Fruit fly (Drosophila melanogaster): ENCODE data around the gene CG32444.

DNA sequence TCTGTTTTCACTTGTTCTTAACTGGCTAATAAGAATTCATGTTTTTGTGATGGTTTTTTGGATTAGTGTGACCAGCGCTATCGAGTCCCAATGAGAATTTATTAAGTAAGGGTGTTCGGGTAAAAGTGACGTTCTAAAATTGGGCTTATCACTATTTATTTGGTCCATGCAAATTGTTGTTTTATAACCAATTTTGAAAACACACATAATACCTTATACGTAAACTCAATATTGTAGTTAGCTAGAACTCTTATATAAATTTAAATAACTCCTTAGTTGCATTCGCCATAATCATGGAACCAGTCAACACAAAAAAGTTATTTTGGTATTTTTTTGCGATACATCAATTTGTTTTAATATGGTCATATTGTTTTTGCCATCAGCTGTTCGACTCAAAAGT lies 42.9 kb downstream of the CG32444 start, which contains the start of the genes Als2 and CG11248:
- TF ChIP-seq CG8089 (GFP tag; optimal IDR thresholded peaks at IDR 0.05) (peak; percentile 45), Meics (GFP tag; optimal IDR thresholded peaks at IDR 0.05) (peak; percentile 69), sug (tag; optimal IDR thresholded peaks at IDR 0.05) (no peak), gem (tag; optimal IDR thresholded peaks at IDR 0.05) (peak; percentile 90), sisA (GFP tag; IDR thresholded peaks at IDR 0.05) (peak; percentile 76), CG4282 (GFP tag; optimal IDR thresholded peaks at IDR 0.05) (no peak), caup (GFP tag; optimal IDR thresholded peaks at IDR 0.05; ENCODE audit: severe bottlenecking) (no peak), hbn (GFP tag; IDR thresholded peaks at IDR 0.05; ENCODE audit: partially characterized antibody) (no peak), vfl (GFP tag; optimal IDR thresholded peaks at IDR 0.05) (peak; percentile 59), CG11247 (GFP tag; IDR thresholded peaks at IDR 0.05) (no peak)
